Worm (Caenorhabditis elegans): ENCODE results near the gene grl-8.

The grl-8 gene

DNA sequence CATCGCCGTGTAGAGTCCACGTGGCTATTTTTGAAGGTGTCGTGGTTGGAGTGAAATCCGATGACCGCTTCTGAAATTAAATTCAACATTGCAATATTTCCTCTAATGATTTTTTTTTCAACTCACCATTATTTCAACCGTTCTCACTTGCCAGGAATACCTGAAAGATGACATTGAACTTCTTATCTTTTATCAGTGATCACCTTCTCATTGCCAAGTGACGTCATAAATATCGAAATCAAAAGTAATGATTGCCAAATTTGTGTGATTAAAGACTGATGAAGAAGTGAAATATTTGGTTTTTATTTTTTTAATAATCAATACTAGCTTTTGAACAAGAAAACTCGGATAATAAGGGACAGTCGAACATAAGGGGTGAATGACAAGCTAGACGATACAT lies 26.1 kb downstream of the grl-8 start, which contains the start of gene W02F12.4 (continued):
- TF ChIP-seq mxl-3 (GFP tag; optimal IDR thresholded peaks at IDR 0.05) (peak; percentile 39), egl-43 (GFP tag; IDR thresholded peaks at IDR 0.05) (no peak), nhr-77 (tag; optimal IDR thresholded peaks at IDR 0.05) (peak; percentile 62), lim-7 (GFP tag; IDR thresholded peaks at IDR 0.05) (no peak), nhr-10 (tag; optimal IDR thresholded peaks at IDR 0.05) (no peak), hlh-30 (tag; optimal IDR thresholded peaks at IDR 0.05; ENCODE audit: insufficient read depth) (peak; percentile 44), vab-7 (GFP tag; IDR thresholded peaks at IDR 0.05) (no peak), zag-1 (tag; optimal IDR thresholded peaks at IDR 0.05) (no peak), ceh-62 (tag; optimal IDR thresholded peaks at IDR 0.05) (no peak), F49E8.2 (tag; optimal IDR thresholded peaks at IDR 0.05; ENCODE audit: borderline replicate concordance) (no peak), zip-11 (GFP tag; IDR thresholded peaks at IDR 0.05) (no peak), mep-1 (tag; optimal IDR thresholded peaks at IDR 0.05) (peak; percentile 58), Y48G9A.11 (GFP tag; IDR thresholded peaks at IDR 0.05) (no peak), fos-1 (tag; optimal IDR thresholded peaks at IDR 0.05) (no peak), nhr-111 (GFP tag; optimal IDR thresholded peaks at IDR 0.05) (no peak), pha-4 (GFP tag; IDR thresholded peaks at IDR 0.05) (no peak), pha-4 (tag; optimal IDR thresholded peaks at IDR 0.05) (no peak), R02D3.7 (tag; optimal IDR thresholded peaks at IDR 0.05) (no peak), skn-1 (tag; optimal IDR thresholded peaks at IDR 0.05) (no peak), Y105C5A.15 (GFP tag; IDR thresholded peaks at IDR 0.05) (no peak), gei-8 (GFP tag; optimal IDR thresholded peaks at IDR 0.05) (no peak), saeg-2 (GFP tag; IDR thresholded peaks at IDR 0.05) (no peak), ztf-7 (tag; optimal IDR thresholded peaks at IDR 0.05) (no peak), nhr-28 (tag; optimal IDR thresholded peaks at IDR 0.05) (peak; percentile 66), T20F7.1 (GFP tag; optimal IDR thresholded peaks at IDR 0.05) (peak; percentile 79), nhr-76 (tag; optimal IDR thresholded peaks at IDR 0.05) (no peak), ztf-11 (tag; optimal IDR thresholded peaks at IDR 0.05) (no peak), daf-8 (GFP tag; IDR thresholded peaks at IDR 0.05) (no peak), dmd-9 (GFP tag; IDR thresholded peaks at IDR 0.05) (no peak), spr-1 (tag; optimal IDR thresholded peaks at IDR 0.05) (no peak), snpc-4 (tag; optimal IDR thresholded peaks at IDR 0.05) (no peak), nhr-237 (tag; optimal IDR thresholded peaks at IDR 0.05) (no peak), jun-1 (tag; optimal IDR thresholded peaks at IDR 0.05) (no peak), ctbp-1 (GFP tag; IDR thresholded peaks at IDR 0.05) (no peak), F37D6.2 (tag; optimal IDR thresholded peaks at IDR 0.05) (no peak), lin-29 (GFP tag; IDR thresholded peaks at IDR 0.05) (no peak), T26A8.4 (GFP tag; IDR thresholded peaks at IDR 0.05) (no peak), tra-1 (GFP tag; IDR thresholded peaks at IDR 0.05) (0 out of 2 replicates have a peak, but pooled peaks have one; percentile 33), lir-3 (tag; optimal IDR thresholded peaks at IDR 0.05) (no peak), nhr-6 (tag; optimal IDR thresholded peaks at IDR 0.05) (peak; percentile 28), nhr-11 (tag; optimal IDR thresholded peaks at IDR 0.05) (no peak), ceh-20 (GFP tag; IDR thresholded peaks at IDR 0.05) (no peak), lin-15B (tag; optimal IDR thresholded peaks at IDR 0.05) (no peak), hmg-1.1 (GFP tag; IDR thresholded peaks at IDR 0.05) (no peak), hlh-11 (tag; optimal IDR thresholded peaks at IDR 0.05) (peak; percentile 66), ceh-82 (tag; optimal IDR thresholded peaks at IDR 0.05) (no peak), mes-2 (tag; optimal IDR thresholded peaks at IDR 0.05; ENCODE audit: poor library complexity, severe bottlenecking) (peak; percentile 11), Y5F2A.4 (GFP tag; optimal IDR thresholded peaks at IDR 0.05) (no peak), dve-1 (tag; optimal IDR thresholded peaks at IDR 0.05; ENCODE audit: insufficient read depth) (peak; percentile 81), daf-19 (GFP tag; conservative IDR thresholded peaks at IDR 0.05) (no peak), dpl-1 (GFP tag; optimal IDR thresholded peaks at IDR 0.05) (no peak), ZK337.2 (GFP tag; IDR thresholded peaks at IDR 0.05) (no peak), nhr-25 (tag; optimal IDR thresholded peaks at IDR 0.05; ENCODE audit: borderline replicate concordance, insufficient read depth) (no peak)
